Fruit fly (Drosophila melanogaster) whole organism, wandering third instar larva: ENCODE data around the gene CG11723.

Experiments
- Abd-B ChIP-seq: fragments of >200 bp; optimal IDR thresholded peaks from 2 replicates; lab custom pipeline; 2017; ENCODE audit warnings: missing biosample characterization, missing genetic modification characterization
- Dif ChIP-seq: fragments of 200-275, 200-300 bp; sonication (Bioruptor generic); optimal IDR thresholded peaks from 2 replicates; lab custom pipeline; 2018; ENCODE audit warnings: missing biosample characterization, missing genetic modification characterization; ENCODE audit not compliant: partially characterized antibody
- Hr78 ChIP-seq: fragments of >200 bp; optimal IDR thresholded peaks from 2 replicates; lab custom pipeline; 2017; ENCODE audit warnings: missing biosample characterization, missing genetic modification characterization
- Hr83 ChIP-seq: fragments of 200-300 bp; sonication (Bioruptor generic); optimal IDR thresholded peaks from 2 replicates; lab custom pipeline; 2016; ENCODE audit warnings: missing biosample characterization, mild to moderate bottlenecking, missing genetic modification characterization, moderate library complexity; ENCODE audit not compliant: poor library complexity, severe bottlenecking
- dmrt93B ChIP-seq: fragments of 200-800 bp; sonication (Bioruptor generic); optimal IDR thresholded peaks from 2 replicates; lab custom pipeline; 2018; ENCODE audit warnings: missing biosample characterization, mild to moderate bottlenecking, missing genetic modification characterization
- pan ChIP-seq: fragments of >200 bp; optimal IDR thresholded peaks from 2 replicates; lab custom pipeline; 2017
- psq ChIP-seq: fragments of 200-800 bp; sonication (Bioruptor generic); optimal IDR thresholded peaks from 3 replicates; lab custom pipeline; 2017; ENCODE audit warnings: missing biosample characterization, mild to moderate bottlenecking, missing genetic modification characterization, moderate library complexity
- tai ChIP-seq: sonication (Bioruptor generic); optimal IDR thresholded peaks from 2 replicates; lab custom pipeline; 2016; ENCODE audit warnings: missing biosample characterization, missing genetic modification characterization

- TF ChIP-seq Dif (no peak), psq (GFP tag; lab: Kevin White, UChicago) (no peak), dmrt93B (GFP tag; lab: Kevin White, UChicago) (peak; percentile 43), Hr78 (GFP tag; lab: Kevin White, UChicago) (no peak), pan (no peak), tai (peak; percentile 29), Hr83 (GFP tag; lab: Kevin White, UChicago) (peak; percentile 15), Abd-B (GFP tag; lab: Kevin White, UChicago) (no peak)
These were observed 30.4 kb upstream of the CG11723 start for dm6 chr2L:2177312-2177968.
